Worm (Caenorhabditis elegans) whole organism, L4/young adult: ENCODE measurements around the gene E04F6.8.

Source experiments
- W03F9.2 ChIP-seq: fragments of 150-350 bp; optimal IDR thresholded peaks from 2 replicates; lab custom pipeline; 2014; ENCODE audit warnings: missing biosample characterization, missing genetic modification characterization
- him-1 ChIP-seq: sonication (generic microtip); optimal IDR thresholded peaks from 2 replicates; lab custom pipeline; 2016; ENCODE audit warnings: missing genotype, missing genetic modification reagents, missing genetic modification characterization, missing compliant biosample characterization

DNA sequence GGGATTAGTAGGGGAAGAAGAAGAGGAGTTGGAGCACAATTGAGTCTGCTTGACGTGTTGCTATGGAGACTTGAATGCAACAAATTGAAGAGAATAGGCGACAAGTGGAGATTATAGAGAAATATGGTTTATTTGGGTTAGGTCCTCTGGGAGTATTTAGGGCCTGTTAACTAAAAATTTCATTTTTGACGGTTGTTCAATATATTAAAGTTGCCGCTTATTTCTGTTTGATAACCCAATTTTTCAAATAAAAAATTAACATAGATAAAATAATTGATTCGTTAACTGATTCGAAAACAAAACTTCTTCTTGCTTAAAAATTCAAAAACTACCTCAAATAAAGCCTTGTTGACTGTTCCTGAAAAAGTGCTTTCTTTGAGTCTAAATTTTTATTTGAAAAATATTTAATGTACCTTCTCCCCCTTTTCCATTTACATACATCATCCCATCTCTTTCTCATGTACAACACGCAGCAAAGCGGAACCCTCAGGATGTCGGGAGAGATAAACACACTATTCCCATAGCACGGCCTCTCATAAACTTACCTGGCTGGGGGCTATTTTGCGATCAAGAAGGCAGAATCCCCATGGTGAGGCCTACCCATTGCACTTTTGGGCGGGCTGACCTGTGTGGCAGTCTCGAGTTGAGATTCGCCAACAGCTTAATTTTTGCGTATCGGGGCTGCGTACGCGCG is 39.7 kb downstream of the E04F6.8 start, which contains the start of gene dyf-13:
- TF ChIP-seq him-1 (no peak), W03F9.2 (tag; lab: Kevin White, UChicago) (no peak)
